Worm (Caenorhabditis elegans) whole organism, L4 larva: Measurements from ENCODE around the gene ZK380.2.
A peak's percentile ranks its signal among the peaks of the same experiment; 100 is the strongest.

ENCODE experiments used
- F26F4.8 ChIP-seq: fragments of 200-800 bp; sonication (Bioruptor generic); conservative IDR thresholded peaks from 2 replicates; pipeline ENCODE4 v1.3.6; 2022; ENCODE audit warnings: missing genetic modification characterization, missing compliant biosample characterization
- F37D6.2 ChIP-seq: sonication (generic microtip); optimal IDR thresholded peaks from 2 replicates; lab custom pipeline; 2016; ENCODE audit warnings: mild to moderate bottlenecking, missing genetic modification characterization, missing compliant biosample characterization
- F49E8.2 ChIP-seq: sonication (generic microtip); optimal IDR thresholded peaks from 2 replicates; lab custom pipeline; 2016; ENCODE audit warnings: missing compliant biosample characterization, mild to moderate bottlenecking, missing genetic modification characterization, borderline replicate concordance
- T20F7.1 ChIP-seq: fragments of 200-800 bp; sonication (Bioruptor generic); optimal IDR thresholded peaks from 2 replicates; lab custom pipeline; 2018; ENCODE audit warnings: mild to moderate bottlenecking, missing genetic modification characterization, missing compliant biosample characterization
- Y48G9A.11 ChIP-seq: fragments of 200-800 bp; sonication (Bioruptor generic); IDR thresholded peaks from 2 replicates; pipeline ENCODE4 v1.3.6; 2022; ENCODE audit warnings: missing genetic modification reagents, missing genetic modification characterization, missing compliant biosample characterization
- ZK337.2 ChIP-seq: fragments of 200-800 bp; sonication (Bioruptor generic); IDR thresholded peaks from 2 replicates; pipeline ENCODE4 v1.3.6; 2022; ENCODE audit warnings: missing genetic modification reagents, missing genetic modification characterization, missing compliant biosample characterization
- ama-1 ChIP-seq: fragments of 150-350 bp; optimal IDR thresholded peaks from 2 replicates; lab custom pipeline; 2014; ENCODE audit warnings: inconsistent platforms, mixed read lengths
- arid-1 ChIP-seq: fragments of 200-800 bp; sonication (Bioruptor generic); conservative IDR thresholded peaks from 2 replicates; pipeline ENCODE4 v1.3.6; 2022; ENCODE audit warnings: missing genetic modification reagents, missing genetic modification characterization, missing compliant biosample characterization
- ceh-20 ChIP-seq: fragments of 200-800 bp; sonication (Bioruptor generic); IDR thresholded peaks from 2 replicates; pipeline ENCODE4 v1.3.6; 2022; ENCODE audit warnings: missing genetic modification reagents, missing genetic modification characterization, missing compliant biosample characterization
- ceh-44 ChIP-seq: fragments of 200-800 bp; sonication (Bioruptor generic); IDR thresholded peaks from 2 replicates; pipeline ENCODE4 v1.3.6; 2022; ENCODE audit warnings: missing genetic modification reagents, missing genetic modification characterization, missing compliant biosample characterization
- ceh-62 ChIP-seq: sonication (generic microtip); optimal IDR thresholded peaks from 2 replicates; lab custom pipeline; 2017; ENCODE audit warnings: missing biosample characterization, missing genetic modification characterization
- ceh-82 ChIP-seq: sonication (generic microtip); optimal IDR thresholded peaks from 2 replicates; lab custom pipeline; 2017; ENCODE audit warnings: missing biosample characterization, missing genetic modification characterization
- daf-16 ChIP-seq, 3 experiments: sonication (generic microtip); optimal IDR thresholded peaks; 2 replicates each; lab custom pipeline; 2016 to 2017; ENCODE audit warnings: missing genetic modification characterization in 3 of 3, missing genetic modification reagents in 3 of 3, mild to moderate bottlenecking in 2 of 3, missing compliant biosample characterization in 2 of 3, missing biosample characterization in 1 of 3, moderate library complexity in 1 of 3
- daf-19 ChIP-seq: fragments of 200-800 bp; sonication (Bioruptor generic); conservative IDR thresholded peaks from 2 replicates; pipeline ENCODE4 v1.3.6; 2022; ENCODE audit warnings: missing genetic modification characterization, missing compliant biosample characterization
- daf-8 ChIP-seq: fragments of 200-800 bp; sonication (Bioruptor generic); IDR thresholded peaks from 2 replicates; pipeline ENCODE4 v1.3.6; 2022; ENCODE audit warnings: missing genetic modification characterization, missing compliant biosample characterization
- dpl-1 ChIP-seq: fragments of 150-350 bp; optimal IDR thresholded peaks from 2 replicates; lab custom pipeline; 2014; ENCODE audit warnings: missing biosample characterization, missing genetic modification reagents, missing genetic modification characterization
- duxl-1 ChIP-seq: sonication (generic microtip); optimal IDR thresholded peaks from 2 replicates; lab custom pipeline; 2016; ENCODE audit warnings: mild to moderate bottlenecking, missing genetic modification characterization, moderate library complexity, missing compliant biosample characterization; ENCODE audit not compliant: poor library complexity
- egl-27 ChIP-seq: sonication (generic microtip); optimal IDR thresholded peaks from 3 replicates; lab custom pipeline; 2017; ENCODE audit warnings: missing biosample characterization, missing genetic modification reagents, missing genetic modification characterization
- egl-43 ChIP-seq: fragments of 200-800 bp; sonication (Bioruptor generic); IDR thresholded peaks from 2 replicates; pipeline ENCODE4 v1.3.6; 2022; ENCODE audit warnings: missing genetic modification reagents, missing genetic modification characterization, missing compliant biosample characterization
- fkh-10 ChIP-seq: fragments of 150-350 bp; optimal IDR thresholded peaks from 2 replicates; lab custom pipeline; 2014; ENCODE audit warnings: missing biosample characterization, missing genetic modification reagents, missing genetic modification characterization
- hif-1 ChIP-seq, 2 experiments: sonication (generic microtip); optimal IDR thresholded peaks; 2 replicates each; lab custom pipeline; 2016 to 2017; ENCODE audit warnings: missing compliant biosample characterization in 2 of 2, missing genetic modification characterization in 2 of 2, missing genetic modification reagents in 2 of 2, missing genotype in 2 of 2, mild to moderate bottlenecking in 1 of 2
- hlh-30 ChIP-seq: sonication (generic microtip); optimal IDR thresholded peaks from 2 replicates; lab custom pipeline; 2017; ENCODE audit warnings: antibody characterized with exemption, mild to moderate bottlenecking, missing genetic modification characterization, missing compliant biosample characterization; ENCODE audit not compliant: insufficient read depth
- hmg-1.1 ChIP-seq: fragments of 200-800 bp; sonication (Bioruptor generic); IDR thresholded peaks from 2 replicates; pipeline ENCODE4 v1.3.6; 2022; ENCODE audit warnings: missing genetic modification reagents, missing genetic modification characterization, missing compliant biosample characterization
- jun-1 ChIP-seq: fragments of 150-350 bp; optimal IDR thresholded peaks from 2 replicates; lab custom pipeline; 2014; ENCODE audit warnings: missing biosample characterization, missing genetic modification reagents, missing genetic modification characterization
- lin-1 ChIP-seq: fragments of 200-800 bp; sonication (Bioruptor generic); IDR thresholded peaks from 2 replicates; pipeline ENCODE4 v1.3.6; 2022; ENCODE audit warnings: missing genetic modification reagents, missing genetic modification characterization, missing compliant biosample characterization
- lin-15B ChIP-seq: fragments of 150-350 bp; sonication (generic microtip); optimal IDR thresholded peaks from 3 replicates; lab custom pipeline; 2014; ENCODE audit warnings: missing biosample characterization, missing genetic modification characterization
- lin-39 ChIP-seq: fragments of 150-350 bp; optimal IDR thresholded peaks from 2 replicates; lab custom pipeline; 2014; ENCODE audit warnings: missing biosample characterization, missing genetic modification reagents, missing genetic modification characterization
- mdl-1 ChIP-seq, 2 experiments: fragments of 150-350 bp in 1 of 2; sonication (generic microtip) in 1 of 2; optimal IDR thresholded peaks; 2 replicates each; lab custom pipeline; 2014 to 2017; ENCODE audit warnings: missing biosample characterization in 2 of 2, missing genetic modification characterization in 2 of 2
- mdt-29 ChIP-seq: fragments of 200-800 bp; sonication (Bioruptor generic); IDR thresholded peaks from 2 replicates; pipeline ENCODE4 v1.3.6; 2022; ENCODE audit warnings: missing genetic modification reagents, missing genetic modification characterization, missing compliant biosample characterization
- mxl-3 ChIP-seq: fragments of 200-800 bp; sonication (Bioruptor generic); optimal IDR thresholded peaks from 2 replicates; lab custom pipeline; 2018; ENCODE audit warnings: mild to moderate bottlenecking, missing genetic modification characterization, missing compliant biosample characterization
- nhr-11 ChIP-seq: fragments of 150-350 bp; optimal IDR thresholded peaks from 2 replicates; lab custom pipeline; 2014; ENCODE audit warnings: missing biosample characterization, missing genetic modification characterization
- nhr-237 ChIP-seq: sonication (generic microtip); optimal IDR thresholded peaks from 2 replicates; lab custom pipeline; 2017; ENCODE audit warnings: missing biosample characterization, missing genetic modification characterization
- nhr-28 ChIP-seq: fragments of 150-350 bp; optimal IDR thresholded peaks from 2 replicates; lab custom pipeline; 2014; ENCODE audit warnings: missing biosample characterization, missing genetic modification characterization
- nhr-41 ChIP-seq: fragments of 200-800 bp; sonication (Bioruptor generic); IDR thresholded peaks from 2 replicates; pipeline ENCODE4 v1.3.6; 2022; ENCODE audit warnings: missing genetic modification reagents, missing genetic modification characterization, missing compliant biosample characterization
- nhr-42 ChIP-seq: fragments of 200-800 bp; sonication (Bioruptor generic); IDR thresholded peaks from 2 replicates; pipeline ENCODE4 v1.3.6; 2022; ENCODE audit warnings: missing genetic modification characterization, missing compliant biosample characterization
- nhr-48 ChIP-seq: sonication (generic microtip); optimal IDR thresholded peaks from 2 replicates; lab custom pipeline; 2016; ENCODE audit warnings: mild to moderate bottlenecking, missing genetic modification characterization, missing compliant biosample characterization
- nhr-76 ChIP-seq: fragments of 150-350 bp; optimal IDR thresholded peaks from 2 replicates; lab custom pipeline; 2014; ENCODE audit warnings: missing biosample characterization, missing genetic modification characterization
- nhr-77 ChIP-seq: fragments of 150-350 bp; optimal IDR thresholded peaks from 2 replicates; lab custom pipeline; 2014; ENCODE audit warnings: missing biosample characterization, missing genetic modification characterization
- php-3 ChIP-seq: fragments of 200-800 bp; sonication (Bioruptor generic); IDR thresholded peaks from 2 replicates; pipeline ENCODE4 v1.3.6; 2022; ENCODE audit warnings: missing genetic modification reagents, missing genetic modification characterization, missing compliant biosample characterization
- pqm-1 ChIP-seq: sonication (generic microtip); optimal IDR thresholded peaks from 2 replicates; lab custom pipeline; 2017; ENCODE audit warnings: missing biosample characterization, missing genetic modification characterization
- saeg-2 ChIP-seq: fragments of 200-800 bp; sonication (Bioruptor generic); IDR thresholded peaks from 2 replicates; pipeline ENCODE4 v1.3.6; 2022; ENCODE audit warnings: missing genetic modification reagents, missing genetic modification characterization, missing compliant biosample characterization
- sdz-12 ChIP-seq: fragments of 200-800 bp; sonication (Bioruptor generic); optimal IDR thresholded peaks from 2 replicates; lab custom pipeline; 2018; ENCODE audit warnings: mild to moderate bottlenecking, missing genetic modification characterization, missing compliant biosample characterization
- spr-1 ChIP-seq: sonication (generic microtip); optimal IDR thresholded peaks from 2 replicates; lab custom pipeline; 2016; ENCODE audit warnings: mild to moderate bottlenecking, missing genetic modification characterization, missing compliant biosample characterization
- spr-3 ChIP-seq: fragments of 200-800 bp; sonication (Bioruptor generic); optimal IDR thresholded peaks from 2 replicates; lab custom pipeline; 2018; ENCODE audit warnings: mild to moderate bottlenecking, missing genetic modification characterization, missing compliant biosample characterization
- unc-39 ChIP-seq: sonication (generic microtip); optimal IDR thresholded peaks from 2 replicates; lab custom pipeline; 2017; ENCODE audit warnings: missing biosample characterization, missing genetic modification characterization
- unc-62 ChIP-seq, 3 experiments: fragments of 150-350 bp in 1 of 3; sonication (generic microtip); optimal IDR thresholded peaks in 2 of 3; peaks in 1 of 3; 1 replicate in 1 of 3; 2 replicates in 2 of 3; lab custom pipeline; 2014 to 2017; ENCODE audit warnings: missing biosample characterization in 3 of 3, missing genetic modification characterization in 3 of 3, missing genetic modification reagents in 3 of 3, missing genotype in 1 of 3
- zag-1 ChIP-seq: fragments of 150-350 bp; optimal IDR thresholded peaks from 2 replicates; lab custom pipeline; 2014; ENCODE audit warnings: missing biosample characterization, missing genetic modification characterization
- zfp-3 ChIP-seq: fragments of 200-800 bp; sonication (Bioruptor generic); conservative IDR thresholded peaks from 2 replicates; pipeline ENCODE4 v1.3.6; 2022; ENCODE audit warnings: missing genetic modification reagents, missing genetic modification characterization, missing compliant biosample characterization
- zip-11 ChIP-seq: fragments of 200-800 bp; sonication (Bioruptor generic); IDR thresholded peaks from 2 replicates; pipeline ENCODE4 v1.3.6; 2022; ENCODE audit warnings: missing genetic modification characterization, missing compliant biosample characterization
- zip-2 ChIP-seq: fragments of 150-350 bp; optimal IDR thresholded peaks from 2 replicates; lab custom pipeline; 2014; ENCODE audit warnings: missing biosample characterization, missing genetic modification characterization
- ztf-11 ChIP-seq: fragments of 150-350 bp; optimal IDR thresholded peaks from 2 replicates; lab custom pipeline; 2014; ENCODE audit warnings: missing biosample characterization, missing genetic modification characterization

The ZK380.2 gene

DNA sequence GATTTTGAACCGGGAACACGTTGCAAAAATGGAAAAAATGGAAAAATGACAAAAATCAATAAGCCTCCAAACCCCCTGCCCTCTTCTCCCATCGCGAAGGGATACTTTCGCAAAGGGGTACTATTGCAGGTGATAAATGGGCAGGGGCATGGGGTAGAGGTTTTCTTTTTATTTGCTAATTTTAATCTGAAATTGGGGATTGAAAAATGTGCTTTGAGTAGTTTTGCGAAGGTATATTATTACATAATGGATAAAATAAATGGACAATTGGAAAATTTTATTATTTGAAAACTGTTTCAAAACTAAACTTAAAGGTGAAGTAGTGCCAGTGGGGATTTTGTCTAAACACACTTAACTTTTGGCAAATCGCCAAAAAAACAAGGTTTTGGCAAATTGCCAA is 4.3 kb upstream of the ZK380.2 start:
- peak; percentile 8 for TF ChIP-seq sdz-12 (GFP tag; lab: Kevin White, UChicago)
- TF ChIP-seq pqm-1 (tag; lab: Kevin White, UChicago) = peak; percentile 40
- peak; percentile 78 for TF ChIP-seq mxl-3 (GFP tag; lab: Kevin White, UChicago)
- peak; percentile 99 for TF ChIP-seq nhr-42 (GFP tag; lab: Robert Waterston, UW)
- TF ChIP-seq spr-3 = peak; percentile 96
- peak; percentile 96 for TF ChIP-seq zfp-3 (GFP tag; lab: Robert Waterston, UW)
- peak; percentile 95 for TF ChIP-seq nhr-48 (tag; lab: Kevin White, UChicago)
- peak; percentile 91 for TF ChIP-seq T20F7.1 (GFP tag; lab: Kevin White, UChicago)
- peak; percentile 61; the same call in 1 of the 2 replicates for TF ChIP-seq zip-11
- TF ChIP-seq egl-27 (tag; lab: Kevin White, UChicago) = peak; percentile 56
- no peak for TF ChIP-seq ceh-44
- TF ChIP-seq F37D6.2 (tag; lab: Kevin White, UChicago) = peak; percentile 98
- TF ChIP-seq daf-8 (GFP tag; lab: Robert Waterston, UW) = no peak
- peak; percentile 91 to 98 for TF ChIP-seq daf-16 (GFP tag; optimal IDR thresholded peaks at IDR 0.05; lab: Kevin White, UChicago)
- TF ChIP-seq daf-16 (tag; optimal IDR thresholded peaks at IDR 0.05; lab: Kevin White, UChicago) = peak; percentile 95
- peak; percentile 66 for TF ChIP-seq dpl-1
- peak; percentile 95 for TF ChIP-seq nhr-11
- TF ChIP-seq egl-43 (GFP tag; lab: Robert Waterston, UW) = peak; percentile 98
- peak; percentile 95 for TF ChIP-seq zip-2 (tag; lab: Kevin White, UChicago)
- TF ChIP-seq php-3 (GFP tag; lab: Robert Waterston, UW) = peak; percentile 99
- TF ChIP-seq mdt-29 = peak; percentile 86
- peak; percentile 79 to 99 for TF ChIP-seq unc-62 (GFP tag; optimal IDR thresholded peaks at IDR 0.05 in 1 of 2; lab: Kevin White, UChicago)
- peak; percentile 88 for TF ChIP-seq unc-62 (tag; optimal IDR thresholded peaks at IDR 0.05; lab: Kevin White, UChicago)
- peak; percentile 99 for TF ChIP-seq duxl-1 (tag; lab: Kevin White, UChicago)
- peak; percentile 95 for TF ChIP-seq saeg-2 (GFP tag; lab: Robert Waterston, UW)
- TF ChIP-seq arid-1 (GFP tag; lab: Robert Waterston, UW) = peak; percentile 83
- TF ChIP-seq ZK337.2 (GFP tag; lab: Robert Waterston, UW) = no peak
- TF ChIP-seq ceh-62 (tag; lab: Kevin White, UChicago) = no peak
- TF ChIP-seq jun-1 (tag; lab: Kevin White, UChicago) = peak; percentile 98
- peak; percentile 88 for TF ChIP-seq nhr-237 (tag; lab: Kevin White, UChicago)
- peak; percentile 97 for TF ChIP-seq ceh-20 (GFP tag; lab: Robert Waterston, UW)
- TF ChIP-seq mdl-1 (tag; optimal IDR thresholded peaks at IDR 0.05; lab: Kevin White, UChicago) = peak; percentile 83 to 86
- peak; percentile 78 for TF ChIP-seq nhr-76 (tag; lab: Kevin White, UChicago)
- peak; percentile 93 for TF ChIP-seq nhr-28 (tag; lab: Kevin White, UChicago)
- TF ChIP-seq nhr-41 (GFP tag; lab: Robert Waterston, UW) = peak; percentile 90
- peak; percentile 99 for TF ChIP-seq nhr-77
- peak; percentile 92 for TF ChIP-seq hlh-30 (tag; lab: Kevin White, UChicago)
- no peak for TF ChIP-seq daf-19
- TF ChIP-seq hmg-1.1 (GFP tag; lab: Robert Waterston, UW) = peak; percentile 100
- no peak for TF ChIP-seq F26F4.8
- peak; percentile 62 for TF ChIP-seq lin-1 (GFP tag; lab: Robert Waterston, UW)
- peak; percentile 68 for TF ChIP-seq ceh-82
- TF ChIP-seq lin-15B (tag; lab: Kevin White, UChicago) = peak; percentile 25
- peak; percentile 90 for TF ChIP-seq zag-1
- no peak for TF ChIP-seq lin-39 (tag; lab: Kevin White, UChicago)
- TF ChIP-seq Y48G9A.11 (GFP tag; lab: Robert Waterston, UW) = no peak
- peak; percentile 96 for TF ChIP-seq spr-1
- peak; percentile 40 for TF ChIP-seq unc-39 (tag; lab: Kevin White, UChicago)
- peak; percentile 40 for TF ChIP-seq ztf-11 (tag; lab: Kevin White, UChicago)
- no peak for TF ChIP-seq F49E8.2 (tag; lab: Kevin White, UChicago)
- TF ChIP-seq ama-1 (lab: Kevin White, UChicago) = no peak
- TF ChIP-seq fkh-10 (GFP tag; lab: Kevin White, UChicago) = peak; percentile 95
- peak; percentile 70 to 71 for TF ChIP-seq hif-1 (tag; optimal IDR thresholded peaks at IDR 0.05; lab: Kevin White, UChicago)
